Fruit fly (Drosophila melanogaster) S2 (cell line): ENCODE data around the gene CG43630.
A peak's percentile ranks its signal among the peaks of the same experiment; 100 is the strongest.

ENCODE experiments used
- CG8478 ChIP-seq: fragments of >200 bp; optimal IDR thresholded peaks from 2 replicates; lab custom pipeline; 2018
- CTCF ChIP-seq, 2 experiments: fragments of >200 bp; optimal IDR thresholded peaks; 2 replicates each; lab custom pipeline; 2018

The CG43630 gene

dm6 chr3R:12678850-12679249, 2.8 kb upstream of the CG43630 start, which contains the start of gene mbo:
TSS of gene mbo (minus strand) at chr3R:12679052.
- no peak for TF ChIP-seq CG8478 (lab: Kevin White, UChicago)

DNA sequence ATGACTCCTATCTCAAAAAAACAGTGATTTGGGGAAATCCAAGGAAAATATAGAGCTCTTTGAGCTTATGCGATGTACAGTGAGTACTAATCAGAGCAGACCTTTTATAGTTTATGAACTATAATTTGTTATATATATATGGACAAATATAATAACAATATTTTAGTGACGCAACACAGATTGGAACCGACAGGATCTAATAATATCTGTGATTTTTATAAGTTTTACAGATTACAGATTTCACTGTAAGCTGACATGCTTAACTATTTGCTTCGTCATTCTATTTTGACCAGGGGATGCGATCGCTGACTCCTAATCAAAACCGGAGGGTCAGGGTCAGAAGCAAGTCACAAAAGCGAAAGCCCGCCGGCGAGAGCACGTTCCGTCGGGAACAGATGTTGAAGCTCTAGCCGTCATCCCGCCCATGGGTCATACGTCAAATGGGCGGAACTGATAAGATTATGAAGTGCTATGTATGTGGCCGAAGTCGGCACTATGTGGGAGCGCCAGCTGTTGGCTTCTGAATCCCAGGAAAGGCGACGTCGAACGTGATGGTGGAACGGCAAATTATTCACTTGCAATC, 1.9 kb downstream of the CG43630 start, which contains the start of gene Gnmt:
TSS of gene Gnmt (plus strand) at position 568 of the 583 bp plus-strand sequence.
- TF ChIP-seq CTCF (optimal IDR thresholded peaks at IDR 0.05; lab: Kevin White, UChicago) (no peak), CG8478 (lab: Kevin White, UChicago) (no peak)

dm6 chr3R:12666206-12666834, 9.7 kb downstream of the CG43630 start:
- TF ChIP-seq CTCF (optimal IDR thresholded peaks at IDR 0.05; lab: Kevin White, UChicago): no peak
- no peak for TF ChIP-seq CG8478 (lab: Kevin White, UChicago)

DNA sequence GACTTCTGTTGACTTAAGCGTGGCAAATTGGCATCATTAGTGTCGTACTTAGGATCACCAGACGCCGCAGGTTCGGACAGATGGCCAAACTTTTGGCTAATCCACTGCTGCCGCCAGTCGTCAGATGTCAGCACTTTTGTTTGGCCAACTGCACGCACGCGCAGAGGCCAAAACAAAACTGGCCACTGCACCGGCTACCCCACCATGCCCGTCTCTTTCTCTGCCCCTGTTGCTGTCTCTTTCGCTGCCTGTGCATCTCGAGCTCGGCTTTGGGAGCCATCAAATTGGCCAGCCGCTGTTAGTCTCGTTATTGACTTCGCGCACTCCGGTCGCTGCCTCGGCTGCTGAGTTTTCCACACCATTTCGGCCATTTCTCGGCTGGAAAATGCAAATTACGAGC, 13.5 kb downstream of the CG43630 start, which contains the start of gene CG14395:
TSS of gene CG14395 (plus strand) at position 301 of the 400 bp plus-strand sequence.
- TF ChIP-seq CG8478 (lab: Kevin White, UChicago): no peak
- TF ChIP-seq CTCF (optimal IDR thresholded peaks at IDR 0.05; lab: Kevin White, UChicago): no peak

DNA sequence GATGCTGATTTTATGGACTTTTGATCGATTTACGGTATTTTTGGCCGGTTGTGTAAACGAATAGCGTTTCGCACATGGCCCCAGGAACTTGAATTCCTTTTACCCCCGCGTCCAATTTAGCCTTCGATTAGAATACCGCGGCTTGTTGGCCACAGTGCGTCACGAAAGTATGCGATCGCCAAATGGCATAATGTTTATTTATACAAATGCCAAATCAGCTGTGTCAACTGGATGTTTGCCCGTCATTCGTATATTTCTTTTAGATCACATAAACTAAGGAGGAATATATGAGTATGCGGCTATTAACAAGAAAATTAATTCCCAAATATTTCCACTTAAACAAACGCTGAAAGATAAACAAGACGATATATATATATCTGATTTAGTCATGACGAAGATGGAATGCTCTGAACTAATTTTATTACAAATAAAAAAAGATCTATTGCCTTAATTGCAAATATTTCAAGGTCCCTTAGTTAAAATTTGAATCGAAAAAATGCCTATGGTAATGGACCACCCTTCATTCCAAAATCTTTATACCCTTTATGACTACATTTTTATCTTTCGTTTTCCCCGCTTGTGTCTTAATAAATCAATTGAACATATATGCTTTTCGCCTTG, 19.0 kb downstream of the CG43630 start:
- TF ChIP-seq CTCF (optimal IDR thresholded peaks at IDR 0.05; lab: Kevin White, UChicago): no peak
- no peak for TF ChIP-seq CG8478 (lab: Kevin White, UChicago)

dm6 chr3R:12654253-12654623, 21.8 kb downstream of the CG43630 start, which contains the start of gene CG6225:
TSS of gene CG6225 (plus strand) at chr3R:12654577.
- no peak for TF ChIP-seq CTCF (optimal IDR thresholded peaks at IDR 0.05; lab: Kevin White, UChicago)
- TF ChIP-seq CG8478 (lab: Kevin White, UChicago): no peak

DNA sequence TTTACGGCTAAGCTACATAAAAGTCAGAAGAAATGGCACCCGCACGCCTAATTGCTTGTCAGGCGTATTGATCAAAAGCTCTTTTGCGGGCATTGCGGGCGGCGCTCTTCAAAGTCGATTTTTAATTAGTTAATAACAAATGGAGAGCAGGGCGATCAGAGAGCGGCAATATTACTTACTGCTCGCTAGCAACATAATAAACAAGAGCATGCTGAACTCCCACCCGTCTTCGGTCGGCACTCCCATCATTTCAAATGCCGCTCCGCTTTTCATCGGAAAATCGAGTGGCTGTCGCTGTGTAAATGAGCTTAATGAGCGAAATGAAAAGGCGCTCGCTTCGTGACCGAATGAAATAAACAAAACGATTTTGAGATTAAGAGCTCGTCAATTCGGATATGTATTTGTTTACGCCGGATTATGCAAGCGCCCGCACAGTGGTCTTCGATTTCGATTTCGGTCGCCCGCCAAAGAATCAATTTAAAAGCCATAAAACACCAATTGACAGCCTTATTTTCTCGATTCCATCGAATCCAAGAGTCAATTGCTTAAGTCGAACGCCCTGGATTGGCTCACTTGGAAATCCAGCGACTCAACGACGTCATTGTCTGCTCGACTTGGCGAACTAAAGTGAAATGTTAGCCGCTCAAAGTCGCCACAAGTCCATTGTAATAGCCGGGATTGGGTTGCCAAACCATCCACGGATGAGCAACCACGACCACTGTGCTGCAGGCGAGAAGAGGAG, 22.4 kb downstream of the CG43630 start:
- TF ChIP-seq CTCF (optimal IDR thresholded peaks at IDR 0.05; lab: Kevin White, UChicago): no peak
- no peak for TF ChIP-seq CG8478 (lab: Kevin White, UChicago)

DNA sequence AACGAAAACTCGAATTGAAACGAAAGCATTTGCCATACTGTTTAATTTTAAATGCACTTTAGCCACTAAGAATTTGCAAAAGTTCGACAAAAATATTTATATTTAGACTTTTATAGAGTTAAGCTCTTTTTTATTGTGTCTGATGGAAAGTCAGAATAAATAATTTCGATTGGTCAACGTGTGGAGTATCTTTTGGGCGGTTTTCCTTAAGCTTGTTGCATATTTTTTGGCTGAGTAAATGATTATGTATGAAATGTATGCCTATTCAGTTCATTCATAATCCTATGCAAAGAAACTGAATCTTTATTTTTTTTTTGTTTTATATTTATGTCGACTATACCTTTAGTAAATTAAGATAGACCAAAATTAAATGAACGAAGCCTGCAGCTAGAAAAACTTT, 23.3 kb downstream of the CG43630 start:
- TF ChIP-seq CG8478 (lab: Kevin White, UChicago): no peak
- no peak for TF ChIP-seq CTCF (optimal IDR thresholded peaks at IDR 0.05; lab: Kevin White, UChicago)

DNA sequence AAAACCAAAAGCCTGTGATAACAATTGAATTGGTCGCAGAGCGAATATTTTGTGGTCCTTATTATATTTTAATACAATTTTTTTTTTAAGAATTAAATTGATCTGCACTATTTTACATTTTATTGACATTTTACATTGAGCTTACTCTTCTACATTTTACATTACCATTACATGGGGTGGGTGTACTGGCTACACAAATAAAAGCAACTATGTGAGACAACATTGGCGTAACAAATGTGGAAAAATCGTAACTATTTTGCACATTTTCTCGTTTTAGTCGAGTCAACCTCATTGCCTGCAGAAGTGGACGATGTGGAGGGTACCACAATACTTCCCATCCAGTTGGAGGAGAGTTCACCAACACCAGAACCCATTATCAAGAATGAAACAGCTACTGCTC, 25.5 kb downstream of the CG43630 start:
- TF ChIP-seq CTCF (optimal IDR thresholded peaks at IDR 0.05; lab: Kevin White, UChicago) (peak; percentile 67 to 77), CG8478 (lab: Kevin White, UChicago) (no peak)

- TF ChIP-seq CG8478 (lab: Kevin White, UChicago) (no peak), CTCF (optimal IDR thresholded peaks at IDR 0.05; lab: Kevin White, UChicago) (no peak)
Measured at dm6 chr3R:12649099-12650029, 26.7 kb downstream of the CG43630 start.

dm6 chr3R:12647954-12648353, 28.1 kb downstream of the CG43630 start, which contains the start of gene Dtg:
TSS of gene Dtg (plus strand) at chr3R:12648058.
- no peak for TF ChIP-seq CTCF (optimal IDR thresholded peaks at IDR 0.05; lab: Kevin White, UChicago)
- no peak for TF ChIP-seq CG8478 (lab: Kevin White, UChicago)

dm6 chr3R:12647348-12647747, 28.7 kb downstream of the CG43630 start:
- TF ChIP-seq CTCF (optimal IDR thresholded peaks at IDR 0.05; lab: Kevin White, UChicago): no peak

dm6 chr3R:12646926-12647325, 29.1 kb downstream of the CG43630 start:
- TF ChIP-seq CG8478 (lab: Kevin White, UChicago): no peak
- no peak for TF ChIP-seq CTCF (optimal IDR thresholded peaks at IDR 0.05; lab: Kevin White, UChicago)
